Fruit fly (Drosophila melanogaster) whole organism, embryonic: ENCODE measurements around the gene Secp43.

ENCODE experiments used
- bigmax ChIP-seq: fragments of 200-800 bp; sonication (Bioruptor generic); optimal IDR thresholded peaks from 2 replicates; lab custom pipeline; 2018; ENCODE audit warnings: missing biosample characterization, mild to moderate bottlenecking, missing genetic modification characterization
- chinmo ChIP-seq: fragments of 200-800 bp; sonication (Bioruptor generic); IDR thresholded peaks from 4 replicates; pipeline ENCODE4 v1.3.6; 2022; ENCODE audit warnings: missing biosample characterization, missing genetic modification characterization; ENCODE audit not compliant: partially characterized antibody
- ems ChIP-seq: fragments of 200-800 bp; sonication (Bioruptor generic); optimal IDR thresholded peaks from 3 replicates; lab custom pipeline; 2016; ENCODE audit warnings: missing biosample characterization, missing genetic modification characterization
- ewg ChIP-seq: fragments of 200-800 bp; sonication (Bioruptor generic); optimal IDR thresholded peaks from 3 replicates; lab custom pipeline; 2017; ENCODE audit warnings: mild to moderate bottlenecking, missing biosample characterization, missing genetic modification reagents, missing genetic modification characterization
- gsb ChIP-seq: fragments of 200-800 bp; sonication (Bioruptor generic); IDR thresholded peaks from 2 replicates; pipeline ENCODE4 v1.3.6; 2022; ENCODE audit warnings: missing biosample characterization, missing genetic modification characterization
- slou ChIP-seq: fragments of 200-800 bp; sonication (Bioruptor generic); optimal IDR thresholded peaks from 3 replicates; lab custom pipeline; 2016; ENCODE audit warnings: missing biosample characterization, missing genetic modification characterization
- usp ChIP-seq: fragments of >200 bp; optimal IDR thresholded peaks from 2 replicates; lab custom pipeline; 2017; ENCODE audit warnings: missing biosample characterization, missing genetic modification characterization

DNA sequence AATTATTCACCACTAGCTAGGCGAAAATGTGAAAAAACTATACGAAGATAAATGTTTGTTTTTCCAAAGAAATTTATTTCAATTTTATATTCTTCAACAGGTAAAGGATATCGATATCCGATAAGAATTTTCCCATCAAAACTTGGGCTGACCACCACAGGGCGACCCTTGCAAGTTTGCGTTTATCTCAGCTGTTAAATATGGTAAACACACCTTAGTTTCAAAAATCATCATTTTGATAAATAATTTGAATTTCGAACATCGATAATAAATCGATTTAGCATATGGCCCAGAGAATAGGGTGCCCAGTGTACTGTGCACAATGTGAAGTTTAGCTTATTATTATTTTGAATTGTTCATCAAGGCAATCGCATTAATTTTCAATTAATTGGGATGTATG is 9.1 kb upstream of the Secp43 start, which contains the start of the genes CG15443 and Paris:
- TF ChIP-seq usp (GFP tag; lab: Kevin White, UChicago): no peak
- peak; percentile 90 for TF ChIP-seq chinmo
- no peak for TF ChIP-seq ems (GFP tag; lab: Kevin White, UChicago)
- TF ChIP-seq ewg (GFP tag; lab: Kevin White, UChicago): no peak
- TF ChIP-seq gsb (GFP tag; lab: Robert Waterston, UW): no peak
- no peak for TF ChIP-seq bigmax (GFP tag; lab: Kevin White, UChicago)
- no peak for TF ChIP-seq slou (GFP tag; lab: Kevin White, UChicago)
